Worm (Caenorhabditis elegans) whole organism, L2 larva: Measurements from ENCODE around the gene nep-8.

Experiments
- crh-2 ChIP-seq: sonication (generic microtip); optimal IDR thresholded peaks from 2 replicates; lab custom pipeline; 2017; ENCODE audit warnings: missing biosample characterization, missing genetic modification characterization
- egl-27 ChIP-seq: sonication (generic microtip); optimal IDR thresholded peaks from 3 replicates; lab custom pipeline; 2017; ENCODE audit warnings: missing biosample characterization, missing genetic modification reagents, missing genetic modification characterization
- elt-3 ChIP-seq: sonication (generic microtip); optimal IDR thresholded peaks from 2 replicates; lab custom pipeline; 2017; ENCODE audit warnings: missing biosample characterization, missing genetic modification characterization
- nhr-237 ChIP-seq: fragments of 150-350 bp; optimal IDR thresholded peaks from 2 replicates; lab custom pipeline; 2014; ENCODE audit warnings: missing biosample characterization, missing genetic modification characterization
- nhr-77 ChIP-seq: fragments of 150-350 bp; optimal IDR thresholded peaks from 2 replicates; lab custom pipeline; 2014; ENCODE audit warnings: missing biosample characterization, missing genetic modification characterization
- unc-62 ChIP-seq: fragments of 150-350 bp; optimal IDR thresholded peaks from 2 replicates; lab custom pipeline; 2014; ENCODE audit warnings: missing biosample characterization, missing genetic modification reagents, missing genetic modification characterization

DNA sequence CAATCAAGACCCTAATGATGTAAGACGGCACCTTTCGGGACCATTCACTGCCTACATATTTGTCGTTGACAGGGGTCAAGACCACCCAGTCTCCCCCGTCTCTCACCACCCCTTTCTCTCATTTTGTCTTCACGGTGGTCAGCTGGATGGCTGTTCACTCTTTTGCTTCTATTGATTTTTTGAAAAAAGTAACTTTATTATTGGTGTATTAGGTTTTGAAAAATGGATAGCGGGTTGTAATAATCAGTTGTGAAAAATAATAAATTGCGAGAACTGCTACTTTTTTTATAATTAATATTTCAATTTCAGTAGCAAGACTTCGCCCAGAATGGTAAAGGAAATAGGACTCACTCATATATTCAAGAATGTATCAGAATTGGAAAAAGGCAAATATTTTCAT lies 26.8 kb upstream of the nep-8 start, which contains the start of gene bath-9:
- TF ChIP-seq elt-3 (tag; lab: Kevin White, UChicago), result no peak
- no peak for TF ChIP-seq crh-2
- TF ChIP-seq nhr-77 (tag; lab: Kevin White, UChicago), result no peak
- TF ChIP-seq unc-62, result no peak
- TF ChIP-seq egl-27 (tag; lab: Kevin White, UChicago), result no peak
- TF ChIP-seq nhr-237 (tag; lab: Kevin White, UChicago), result no peak
